Worm (Caenorhabditis elegans) whole organism, L3 larva: ENCODE results near the gene C05C10.8.

Experiments
- ama-1 ChIP-seq: fragments of 150-350 bp; optimal IDR thresholded peaks from 2 replicates; lab custom pipeline; 2018
- egl-27 ChIP-seq: sonication (generic microtip); optimal IDR thresholded peaks from 4 replicates; lab custom pipeline; 2017; ENCODE audit warnings: missing biosample characterization, missing genetic modification reagents, missing genetic modification characterization
- fkh-2 ChIP-seq: fragments of 150-350 bp; optimal IDR thresholded peaks from 2 replicates; lab custom pipeline; 2014; ENCODE audit warnings: missing biosample characterization, missing genetic modification reagents, missing genetic modification characterization
- fos-1 ChIP-seq: fragments of 150-350 bp; optimal IDR thresholded peaks from 2 replicates; lab custom pipeline; 2014; ENCODE audit warnings: missing biosample characterization, missing genetic modification characterization
- nhr-11 ChIP-seq: fragments of 150-350 bp; optimal IDR thresholded peaks from 2 replicates; lab custom pipeline; 2014; ENCODE audit warnings: missing biosample characterization, missing genetic modification characterization
- nhr-237 ChIP-seq: fragments of 150-350 bp; optimal IDR thresholded peaks from 2 replicates; lab custom pipeline; 2014; ENCODE audit warnings: missing biosample characterization, missing genetic modification characterization
- skn-1 ChIP-seq: fragments of 150-350 bp; optimal IDR thresholded peaks from 2 replicates; lab custom pipeline; 2014; ENCODE audit warnings: missing biosample characterization, missing genetic modification characterization
- ztf-11 ChIP-seq: fragments of 150-350 bp; optimal IDR thresholded peaks from 2 replicates; lab custom pipeline; 2014; ENCODE audit warnings: missing biosample characterization, missing genetic modification characterization

DNA sequence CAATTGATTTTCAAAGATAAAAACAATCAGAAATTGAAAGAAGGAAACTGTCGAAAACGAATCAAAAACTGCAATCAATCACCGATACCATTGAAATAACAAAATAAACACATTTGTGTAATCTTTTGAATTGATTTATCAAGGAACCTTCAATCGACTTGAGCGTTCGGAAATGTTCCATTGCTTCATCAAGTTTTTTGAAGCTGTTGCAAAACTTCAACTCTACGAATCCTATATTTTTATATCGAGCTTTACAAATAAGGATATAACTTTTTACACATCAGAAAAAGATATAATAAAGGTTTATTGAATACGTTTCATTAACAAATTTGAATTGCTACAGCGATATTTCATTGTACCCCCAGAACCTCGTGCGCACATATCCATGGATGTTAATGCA lies 44.8 kb downstream of the C05C10.8 start, which contains the start of gene chil-8:
- TF ChIP-seq ztf-11 (tag; lab: Kevin White, UChicago) = no peak
- TF ChIP-seq skn-1 (tag; lab: Kevin White, UChicago) = no peak
- no peak for TF ChIP-seq fkh-2 (tag; lab: Kevin White, UChicago)
- TF ChIP-seq nhr-11 (tag; lab: Kevin White, UChicago) = no peak
- TF ChIP-seq nhr-237 (tag; lab: Kevin White, UChicago) = no peak
- TF ChIP-seq egl-27 (tag; lab: Kevin White, UChicago) = no peak
- TF ChIP-seq fos-1 = no peak
- TF ChIP-seq ama-1 (lab: Kevin White, UChicago) = no peak
